Worm (Caenorhabditis elegans) whole organism, L1 larva: ENCODE results near the gene dmsr-6.

ENCODE experiments used
- C34B4.2 ChIP-seq: sonication (generic microtip); optimal IDR thresholded peaks from 2 replicates; lab custom pipeline; 2017; ENCODE audit warnings: mild to moderate bottlenecking, missing genetic modification characterization, missing compliant biosample characterization
- Y116A8C.19 ChIP-seq: sonication (generic microtip); optimal IDR thresholded peaks from 2 replicates; lab custom pipeline; 2016; ENCODE audit warnings: missing compliant biosample characterization, missing genetic modification characterization, borderline replicate concordance
- aha-1 ChIP-seq: fragments of 150-350 bp; optimal IDR thresholded peaks from 2 replicates; lab custom pipeline; 2014; ENCODE audit warnings: missing biosample characterization, missing genetic modification characterization
- aly-2 ChIP-seq: fragments of 150-350 bp; optimal IDR thresholded peaks from 2 replicates; lab custom pipeline; 2014; ENCODE audit warnings: missing biosample characterization, missing genetic modification characterization
- ama-1 ChIP-seq: fragments of 150-350 bp; optimal IDR thresholded peaks from 2 replicates; lab custom pipeline; 2014
- blmp-1 ChIP-seq: fragments of 150-350 bp; optimal IDR thresholded peaks from 2 replicates; lab custom pipeline; 2014; ENCODE audit warnings: missing biosample characterization, missing genetic modification characterization
- ceh-82 ChIP-seq, 3 experiments: fragments of 150-350 bp in 1 of 3; sonication (generic microtip) in 2 of 3; optimal IDR thresholded peaks; 2 replicates each; lab custom pipeline; 2014 to 2017; ENCODE audit warnings: missing biosample characterization in 3 of 3, missing genetic modification characterization in 3 of 3
- ceh-88 ChIP-seq: fragments of 200-800 bp; sonication (Bioruptor generic); IDR thresholded peaks from 2 replicates; pipeline ENCODE4 v1.3.6; 2022; ENCODE audit warnings: missing genetic modification characterization, missing compliant biosample characterization
- ceh-90 ChIP-seq: sonication (generic microtip); optimal IDR thresholded peaks from 2 replicates; lab custom pipeline; 2016; ENCODE audit warnings: missing genetic modification characterization, missing compliant biosample characterization
- ces-1 ChIP-seq: fragments of 150-350 bp; optimal IDR thresholded peaks from 2 replicates; lab custom pipeline; 2014; ENCODE audit warnings: missing biosample characterization, missing genetic modification reagents, missing genetic modification characterization
- dpl-1 ChIP-seq, 3 experiments: fragments of 150-350 bp in 2 of 3; sonication (generic microtip) in 1 of 3; optimal IDR thresholded peaks; 2 replicates each; lab custom pipeline; 2014 to 2017; ENCODE audit warnings: missing biosample characterization in 3 of 3, missing genetic modification characterization in 3 of 3, missing genetic modification reagents in 3 of 3
- dsc-1 ChIP-seq: sonication (generic microtip); optimal IDR thresholded peaks from 2 replicates; lab custom pipeline; 2016; ENCODE audit warnings: mild to moderate bottlenecking, missing genetic modification characterization, missing compliant biosample characterization
- efl-3 ChIP-seq: fragments of 200-800 bp; sonication (Bioruptor generic); optimal IDR thresholded peaks from 2 replicates; lab custom pipeline; 2018; ENCODE audit warnings: mild to moderate bottlenecking, missing genetic modification characterization, missing compliant biosample characterization
- egl-13 ChIP-seq: sonication (generic microtip); optimal IDR thresholded peaks from 2 replicates; lab custom pipeline; 2016; ENCODE audit warnings: missing genotype, missing genetic modification reagents, missing genetic modification characterization, missing compliant biosample characterization
- elt-3 ChIP-seq, 6 experiments: fragments of 150-350 bp in 1 of 6; sonication (generic microtip); optimal IDR thresholded peaks; 2 replicates each; lab custom pipeline; 2017 to 2018; ENCODE audit warnings: missing biosample characterization in 6 of 6, missing genetic modification characterization in 6 of 6, inconsistent platforms in 1 of 6
- fos-1 ChIP-seq: fragments of 150-350 bp; optimal IDR thresholded peaks from 2 replicates; lab custom pipeline; 2014; ENCODE audit warnings: missing biosample characterization, missing genetic modification characterization
- grh-1 ChIP-seq: fragments of 200-800 bp; sonication (Bioruptor generic); IDR thresholded peaks from 2 replicates; pipeline ENCODE4 v1.3.6; 2022; ENCODE audit warnings: missing genetic modification reagents, missing genetic modification characterization, missing compliant biosample characterization
- hlh-4 ChIP-seq: sonication (generic microtip); optimal IDR thresholded peaks from 2 replicates; lab custom pipeline; 2016; ENCODE audit warnings: mild to moderate bottlenecking, missing genetic modification characterization, missing compliant biosample characterization
- hpl-2 ChIP-seq: fragments of 150-350 bp; optimal IDR thresholded peaks from 2 replicates; lab custom pipeline; 2014; ENCODE audit warnings: missing biosample characterization, missing genetic modification reagents, missing genetic modification characterization
- lin-13 ChIP-seq: fragments of 150-350 bp; optimal IDR thresholded peaks from 2 replicates; lab custom pipeline; 2014; ENCODE audit warnings: missing biosample characterization, missing genetic modification reagents, missing genetic modification characterization
- lin-35 ChIP-seq, 2 experiments: fragments of 150-350 bp; optimal IDR thresholded peaks; 2 replicates each; lab custom pipeline; 2014; ENCODE audit warnings: missing biosample characterization in 2 of 2, missing genetic modification characterization in 2 of 2, missing genetic modification reagents in 2 of 2
- lir-3 ChIP-seq: sonication (generic microtip); optimal IDR thresholded peaks from 2 replicates; lab custom pipeline; 2016; ENCODE audit warnings: mild to moderate bottlenecking, missing genetic modification characterization, moderate library complexity, missing compliant biosample characterization; ENCODE audit not compliant: poor library complexity
- lsy-2 ChIP-seq, 2 experiments: fragments of 150-350 bp; optimal IDR thresholded peaks; 2 replicates each; lab custom pipeline; 2014; ENCODE audit warnings: missing biosample characterization in 2 of 2, missing genetic modification characterization in 2 of 2
- mab-9 ChIP-seq: fragments of 200-800 bp; sonication (Bioruptor generic); IDR thresholded peaks from 2 replicates; pipeline ENCODE4 v1.3.6; 2022; ENCODE audit warnings: missing genetic modification reagents, missing genetic modification characterization, missing compliant biosample characterization
- mdl-1 ChIP-seq, 2 experiments: fragments of 150-350 bp; optimal IDR thresholded peaks; 2 replicates each; lab custom pipeline; 2014 to 2017; ENCODE audit warnings: missing biosample characterization in 2 of 2, missing genetic modification characterization in 2 of 2, inconsistent platforms in 1 of 2
- mep-1 ChIP-seq: fragments of 150-350 bp; optimal IDR thresholded peaks from 2 replicates; lab custom pipeline; 2014; ENCODE audit warnings: missing biosample characterization, missing genetic modification characterization
- nhr-11 ChIP-seq: fragments of 150-350 bp; optimal IDR thresholded peaks from 2 replicates; lab custom pipeline; 2014; ENCODE audit warnings: missing biosample characterization, missing genetic modification characterization
- nhr-19 ChIP-seq: fragments of 200-800 bp; sonication (Bioruptor generic); conservative IDR thresholded peaks from 2 replicates; pipeline ENCODE4 v1.3.6; 2022; ENCODE audit warnings: missing genetic modification characterization, missing compliant biosample characterization
- nhr-20 ChIP-seq: sonication (generic microtip); optimal IDR thresholded peaks from 2 replicates; lab custom pipeline; 2016; ENCODE audit warnings: mild to moderate bottlenecking, missing genetic modification characterization, missing compliant biosample characterization
- nhr-71 ChIP-seq: sonication (generic microtip); optimal IDR thresholded peaks from 2 replicates; lab custom pipeline; 2016; ENCODE audit warnings: mild to moderate bottlenecking, missing genetic modification characterization, moderate library complexity, missing compliant biosample characterization
- nhr-77 ChIP-seq: fragments of 150-350 bp; optimal IDR thresholded peaks from 2 replicates; lab custom pipeline; 2014; ENCODE audit warnings: missing biosample characterization, missing genetic modification characterization
- pax-3 ChIP-seq: fragments of 200-800 bp; sonication (Bioruptor generic); optimal IDR thresholded peaks from 2 replicates; lab custom pipeline; 2018; ENCODE audit warnings: mild to moderate bottlenecking, missing genetic modification characterization, moderate library complexity, missing compliant biosample characterization
- skn-1 ChIP-seq: fragments of 150-350 bp; optimal IDR thresholded peaks from 2 replicates; lab custom pipeline; 2014; ENCODE audit warnings: missing biosample characterization, missing genetic modification characterization
- snpc-4 ChIP-seq: fragments of 150-350 bp; optimal IDR thresholded peaks from 2 replicates; lab custom pipeline; 2014; ENCODE audit warnings: missing biosample characterization, missing genetic modification characterization
- snu-23 ChIP-seq: sonication (generic microtip); optimal IDR thresholded peaks from 2 replicates; lab custom pipeline; 2016; ENCODE audit warnings: missing genetic modification characterization, missing compliant biosample characterization
- sptf-1 ChIP-seq: fragments of 150-350 bp; optimal IDR thresholded peaks from 2 replicates; lab custom pipeline; 2014; ENCODE audit warnings: missing biosample characterization, missing genetic modification characterization
- sup-37 ChIP-seq: fragments of 200-800 bp; sonication (Bioruptor generic); optimal IDR thresholded peaks from 2 replicates; lab custom pipeline; 2018; ENCODE audit warnings: mild to moderate bottlenecking, missing genetic modification characterization, missing compliant biosample characterization
- swsn-7 ChIP-seq: sonication (generic microtip); optimal IDR thresholded peaks from 2 replicates; lab custom pipeline; 2016; ENCODE audit warnings: missing genetic modification characterization, missing compliant biosample characterization
- tlp-1 ChIP-seq: fragments of 150-350 bp; optimal IDR thresholded peaks from 2 replicates; lab custom pipeline; 2014; ENCODE audit warnings: missing biosample characterization, missing genetic modification characterization
- unc-130 ChIP-seq: fragments of 150-350 bp; optimal IDR thresholded peaks from 2 replicates; lab custom pipeline; 2017; ENCODE audit warnings: missing biosample characterization, missing genetic modification characterization, inconsistent platforms
- unc-86 ChIP-seq: sonication (generic microtip); optimal IDR thresholded peaks from 2 replicates; lab custom pipeline; 2016; ENCODE audit warnings: missing genetic modification characterization, missing compliant biosample characterization
- zip-4 ChIP-seq: fragments of 200-800 bp; sonication (Bioruptor generic); optimal IDR thresholded peaks from 2 replicates; lab custom pipeline; 2018; ENCODE audit warnings: mild to moderate bottlenecking, missing genetic modification characterization, moderate library complexity, missing compliant biosample characterization
- ztf-11 ChIP-seq, 2 experiments: sonication (generic microtip); optimal IDR thresholded peaks; 2 replicates each; lab custom pipeline; 2016 to 2017; ENCODE audit warnings: missing genetic modification characterization in 2 of 2, missing biosample characterization in 1 of 2, missing compliant biosample characterization in 1 of 2
- ztf-4 ChIP-seq: fragments of 150-350 bp; optimal IDR thresholded peaks from 2 replicates; lab custom pipeline; 2014; ENCODE audit warnings: missing biosample characterization, missing genetic modification characterization

The dmsr-6 gene

ce11 chrII:14455332-14455731, at the start of gene dmsr-6:
dmsr-6 (plus strand) TSS chrII:14455632.
- no peak for TF ChIP-seq aha-1 (tag; lab: Kevin White, UChicago)
- no peak for TF ChIP-seq unc-130
- TF ChIP-seq snpc-4 (tag; lab: Kevin White, UChicago), result no peak
- TF ChIP-seq ceh-82 (tag; optimal IDR thresholded peaks at IDR 0.05; lab: Kevin White, UChicago), result no peak
- TF ChIP-seq pax-3 (tag; lab: Kevin White, UChicago), result no peak
- no peak for TF ChIP-seq skn-1 (tag; lab: Kevin White, UChicago)
- no peak for TF ChIP-seq nhr-77 (tag; lab: Kevin White, UChicago)
- no peak for TF ChIP-seq dpl-1 (GFP tag; optimal IDR thresholded peaks at IDR 0.05; lab: Kevin White, UChicago)
- TF ChIP-seq hpl-2, result no peak
- no peak for TF ChIP-seq ceh-90 (tag; lab: Kevin White, UChicago)
- TF ChIP-seq tlp-1, result no peak
- TF ChIP-seq unc-86, result no peak
- TF ChIP-seq elt-3 (tag; optimal IDR thresholded peaks at IDR 0.05; lab: Kevin White, UChicago), result no peak
- no peak for TF ChIP-seq sup-37

ce11 chrII:14406117-14406935, 49.1 kb upstream of the dmsr-6 start:
- TF ChIP-seq lsy-2 (tag; optimal IDR thresholded peaks at IDR 0.05; lab: Kevin White, UChicago) (no peak), nhr-19 (GFP tag; lab: Robert Waterston, UW) (no peak), mdl-1 (tag; optimal IDR thresholded peaks at IDR 0.05; lab: Kevin White, UChicago) (no peak), mep-1 (peak; percentile 68), zip-4 (GFP tag; lab: Kevin White, UChicago) (no peak)
- TF ChIP-seq, all 84 proteins: peak for 1

- TF ChIP-seq C34B4.2 (tag; lab: Kevin White, UChicago) (no peak), Y116A8C.19 (tag; lab: Kevin White, UChicago) (no peak), mab-9 (GFP tag; lab: Robert Waterston, UW) (no peak), unc-86 (no peak), dsc-1 (tag; lab: Kevin White, UChicago) (no peak), swsn-7 (tag; lab: Kevin White, UChicago) (peak; percentile 6), ztf-4 (tag; lab: Kevin White, UChicago) (peak; percentile 86), nhr-20 (no peak), snu-23 (GFP tag; lab: Kevin White, UChicago) (peak; percentile 16), snpc-4 (tag; lab: Kevin White, UChicago) (no peak), lin-35 (GFP tag; optimal IDR thresholded peaks at IDR 0.05; lab: Kevin White, UChicago) (no peak), lin-13 (no peak), sptf-1 (tag; lab: Kevin White, UChicago) (no peak), nhr-11 (tag; lab: Kevin White, UChicago) (no peak), mep-1 (peak; percentile 92), ces-1 (GFP tag; lab: Kevin White, UChicago) (no peak), skn-1 (tag; lab: Kevin White, UChicago) (peak; percentile 14), mdl-1 (tag; optimal IDR thresholded peaks at IDR 0.05; lab: Kevin White, UChicago) (no peak), efl-3 (no peak), ztf-11 (tag; optimal IDR thresholded peaks at IDR 0.05; lab: Kevin White, UChicago) (no peak), dpl-1 (GFP tag; optimal IDR thresholded peaks at IDR 0.05; lab: Kevin White, UChicago) (peak in 1 of 3 experiments; percentile 9), lsy-2 (tag; optimal IDR thresholded peaks at IDR 0.05; lab: Kevin White, UChicago) (peak in 1 of 2 experiments; percentile 62), grh-1 (GFP tag; lab: Robert Waterston, UW) (no peak), nhr-77 (tag; lab: Kevin White, UChicago) (no peak), blmp-1 (tag; lab: Kevin White, UChicago) (peak; percentile 20), fos-1 (tag; lab: Kevin White, UChicago) (no peak), nhr-71 (tag; lab: Kevin White, UChicago) (peak; percentile 38), ceh-82 (tag; optimal IDR thresholded peaks at IDR 0.05; lab: Kevin White, UChicago) (no peak), hlh-4 (tag; lab: Kevin White, UChicago) (no peak), ama-1 (lab: Kevin White, UChicago) (peak; percentile 86), egl-13 (no peak), aly-2 (peak; percentile 24), ceh-88 (GFP tag; lab: Robert Waterston, UW) (no peak), lir-3 (no peak), hpl-2 (no peak)
Measured at ce11 chrII:14407332-14408270, 47.8 kb upstream of the dmsr-6 start.
